Fruit fly (Drosophila melanogaster): Measurements from ENCODE around the gene CG4151.

The CG4151 gene

dm6 chrX:5516783-5517571, 15.7 kb downstream of the CG4151 start (continued):
- TF ChIP-seq CG14860 (GFP tag; IDR thresholded peaks at IDR 0.05; ENCODE audit: partially characterized antibody): no peak
- TF ChIP-seq CG30403 (GFP tag; optimal IDR thresholded peaks at IDR 0.05): peak; percentile 51
- TF ChIP-seq CG13894 (tag; optimal IDR thresholded peaks at IDR 0.05): no peak
- no peak for TF ChIP-seq MESR4 (GFP tag; optimal IDR thresholded peaks at IDR 0.05)
- no peak for TF ChIP-seq CG6854 (GFP tag; optimal IDR thresholded peaks at IDR 0.05)
- TF ChIP-seq pros (GFP tag; optimal IDR thresholded peaks at IDR 0.05): no peak
- TF ChIP-seq hth (optimal IDR thresholded peaks at IDR 0.05): no peak
- no peak for TF ChIP-seq CG8944 (GFP tag; optimal IDR thresholded peaks at IDR 0.05)
- no peak for TF ChIP-seq ro (GFP tag; IDR thresholded peaks at IDR 0.05)
- TF ChIP-seq dan (GFP tag; IDR thresholded peaks at IDR 0.05): no peak
- TF ChIP-seq pita (GFP tag; optimal IDR thresholded peaks at IDR 0.05): no peak
- TF ChIP-seq Dad (GFP tag; optimal IDR thresholded peaks at IDR 0.05): no peak
- TF ChIP-seq CG12659 (GFP tag; optimal IDR thresholded peaks at IDR 0.05): peak; percentile 51
- TF ChIP-seq p53 (GFP tag; optimal IDR thresholded peaks at IDR 0.05): no peak
- TF ChIP-seq CG14050 (GFP tag; IDR thresholded peaks at IDR 0.05): no peak
- peak; percentile 75 for TF ChIP-seq Vsx1 (GFP tag; optimal IDR thresholded peaks at IDR 0.05)
- TF ChIP-seq CG1792 (GFP tag; optimal IDR thresholded peaks at IDR 0.05): no peak
- TF ChIP-seq Dref (GFP tag; IDR thresholded peaks at IDR 0.05): no peak
- peak; percentile 31 for TF ChIP-seq nom (GFP tag; optimal IDR thresholded peaks at IDR 0.05)
- TF ChIP-seq bab2 (GFP tag; optimal IDR thresholded peaks at IDR 0.05): no peak
- TF ChIP-seq CG7963 (GFP tag; IDR thresholded peaks at IDR 0.05; ENCODE audit: partially characterized antibody): no peak
- TF ChIP-seq BEAF-32 (GFP tag; optimal IDR thresholded peaks at IDR 0.05): no peak
- no peak for TF ChIP-seq Ada2b (GFP tag; IDR thresholded peaks at IDR 0.05)
- no peak for TF ChIP-seq CG4404 (GFP tag; IDR thresholded peaks at IDR 0.05)
- TF ChIP-seq Hr3 (GFP tag; optimal IDR thresholded peaks at IDR 0.05): no peak
- no peak for TF ChIP-seq CG10147 (GFP tag; optimal IDR thresholded peaks at IDR 0.05)
- peak; percentile 74 for TF ChIP-seq CG2678 (tag; optimal IDR thresholded peaks at IDR 0.05)
- no peak for TF ChIP-seq Abd-B (GFP tag; optimal IDR thresholded peaks at IDR 0.05)
- no peak for TF ChIP-seq fd3F (GFP tag; optimal IDR thresholded peaks at IDR 0.05)
- TF ChIP-seq Aef1 (GFP tag; IDR thresholded peaks at IDR 0.05): no peak
- no peak; the same call in 2 of the 3 replicates for TF ChIP-seq so (GFP tag; IDR thresholded peaks at IDR 0.05)
- TF ChIP-seq CG10654 (GFP tag; optimal IDR thresholded peaks at IDR 0.05): no peak
- TF ChIP-seq nerfin-2 (GFP tag; IDR thresholded peaks at IDR 0.05; ENCODE audit: partially characterized antibody): no peak
- no peak for TF ChIP-seq Dip3 (GFP tag; optimal IDR thresholded peaks at IDR 0.05)
- TF ChIP-seq org-1 (GFP tag; optimal IDR thresholded peaks at IDR 0.05): no peak
- no peak for TF ChIP-seq CG9797 (GFP tag; optimal IDR thresholded peaks at IDR 0.05)
- peak; percentile 33 for TF ChIP-seq sug (tag; optimal IDR thresholded peaks at IDR 0.05)
- TF ChIP-seq emc (GFP tag; optimal IDR thresholded peaks at IDR 0.05): no peak
- TF ChIP-seq bbx (GFP tag; IDR thresholded peaks at IDR 0.05; ENCODE audit: partially characterized antibody): no peak
- no peak for TF ChIP-seq seq (GFP tag; IDR thresholded peaks at IDR 0.05)
- peak; percentile 37 for TF ChIP-seq wek (GFP tag; optimal IDR thresholded peaks at IDR 0.05)
- no peak for TF ChIP-seq Poxn (GFP tag; IDR thresholded peaks at IDR 0.05)
- TF ChIP-seq CG13123 (GFP tag; optimal IDR thresholded peaks at IDR 0.05): no peak
- no peak for TF ChIP-seq CG2116 (GFP tag; optimal IDR thresholded peaks at IDR 0.05)
- TF ChIP-seq nau (GFP tag; optimal IDR thresholded peaks at IDR 0.05): peak; percentile 51
- TF ChIP-seq Eip74EF (GFP tag; optimal IDR thresholded peaks at IDR 0.05): peak in 1 of 2 experiments; percentile 46
- TF ChIP-seq tup (GFP tag; optimal IDR thresholded peaks at IDR 0.05): no peak
- TF ChIP-seq CG11247 (GFP tag; IDR thresholded peaks at IDR 0.05): no peak
- TF ChIP-seq pfk (GFP tag; optimal IDR thresholded peaks at IDR 0.05): no peak

All from whole organism, embryonic.